Worm (Caenorhabditis elegans) whole organism, L2 larva: ENCODE results near the gene hot-1.
A peak's percentile ranks its signal among the peaks of the same experiment; 100 is the strongest.

Experiments
- C34F6.9 ChIP-seq: fragments of 150-350 bp; optimal IDR thresholded peaks from 2 replicates; lab custom pipeline; 2014; ENCODE audit warnings: missing biosample characterization, missing genetic modification characterization
- F13H6.1 ChIP-seq: sonication (generic microtip); optimal IDR thresholded peaks from 2 replicates; lab custom pipeline; 2016; ENCODE audit warnings: missing genetic modification characterization, missing compliant biosample characterization
- R02D3.7 ChIP-seq: fragments of 150-350 bp; optimal IDR thresholded peaks from 2 replicates; lab custom pipeline; 2014; ENCODE audit warnings: missing biosample characterization, missing genetic modification characterization
- Y55F3AM.14 ChIP-seq: fragments of 200-800 bp; sonication (Bioruptor generic); optimal IDR thresholded peaks from 2 replicates; lab custom pipeline; 2018; ENCODE audit warnings: mild to moderate bottlenecking, missing genetic modification characterization, missing compliant biosample characterization
- ZK546.5 ChIP-seq: sonication (generic microtip); optimal IDR thresholded peaks from 2 replicates; lab custom pipeline; 2017; ENCODE audit warnings: missing biosample characterization, missing genetic modification characterization
- alr-1 ChIP-seq: fragments of 150-350 bp; optimal IDR thresholded peaks from 2 replicates; lab custom pipeline; 2014; ENCODE audit warnings: missing biosample characterization, missing genetic modification characterization
- aly-2 ChIP-seq: fragments of 150-350 bp; optimal IDR thresholded peaks from 2 replicates; lab custom pipeline; 2014; ENCODE audit warnings: missing biosample characterization, missing genetic modification characterization
- ama-1 ChIP-seq: fragments of 150-350 bp; optimal IDR thresholded peaks from 2 replicates; lab custom pipeline; 2018; ENCODE audit warnings: inconsistent platforms
- blmp-1 ChIP-seq: sonication (generic microtip); optimal IDR thresholded peaks from 2 replicates; lab custom pipeline; 2017; ENCODE audit warnings: missing genetic modification characterization, mild to moderate bottlenecking, missing compliant biosample characterization, antibody characterized with exemption, moderate library complexity; ENCODE audit not compliant: insufficient read depth
- ceh-16 ChIP-seq: fragments of 150-350 bp; optimal IDR thresholded peaks from 2 replicates; lab custom pipeline; 2014; ENCODE audit warnings: missing biosample characterization, missing genetic modification characterization
- dmd-4 ChIP-seq: sonication (generic microtip); optimal IDR thresholded peaks from 2 replicates; lab custom pipeline; 2017; ENCODE audit warnings: missing biosample characterization, missing genetic modification characterization
- egl-27 ChIP-seq: sonication (generic microtip); optimal IDR thresholded peaks from 3 replicates; lab custom pipeline; 2017; ENCODE audit warnings: missing biosample characterization, missing genetic modification reagents, missing genetic modification characterization
- elt-1 ChIP-seq: fragments of 150-350 bp; optimal IDR thresholded peaks from 2 replicates; lab custom pipeline; 2014; ENCODE audit warnings: missing biosample characterization, missing genetic modification characterization
- elt-3 ChIP-seq: sonication (generic microtip); optimal IDR thresholded peaks from 2 replicates; lab custom pipeline; 2017; ENCODE audit warnings: missing biosample characterization, missing genetic modification characterization
- fos-1 ChIP-seq: fragments of 150-350 bp; optimal IDR thresholded peaks from 2 replicates; lab custom pipeline; 2014; ENCODE audit warnings: missing biosample characterization, missing genetic modification characterization
- gmeb-1 ChIP-seq: fragments of 150-350 bp; optimal IDR thresholded peaks from 2 replicates; lab custom pipeline; 2014; ENCODE audit warnings: missing biosample characterization, missing genetic modification characterization
- lin-11 ChIP-seq: fragments of 150-350 bp; sonication (generic microtip); optimal IDR thresholded peaks from 2 replicates; lab custom pipeline; 2014; ENCODE audit warnings: missing biosample characterization, missing genetic modification characterization, inconsistent platforms, mixed read lengths
- lin-13 ChIP-seq: fragments of 150-350 bp; optimal IDR thresholded peaks from 2 replicates; lab custom pipeline; 2014; ENCODE audit warnings: missing biosample characterization, missing genetic modification reagents, missing genetic modification characterization
- lsy-2 ChIP-seq, 2 experiments: fragments of 150-350 bp in 1 of 2; sonication (generic microtip) in 1 of 2; optimal IDR thresholded peaks; 2 replicates each; lab custom pipeline; 2014 to 2017; ENCODE audit warnings: missing biosample characterization in 2 of 2, missing genetic modification characterization in 2 of 2
- mab-5 ChIP-seq: fragments of 150-350 bp; optimal IDR thresholded peaks from 2 replicates; lab custom pipeline; 2014; ENCODE audit warnings: missing biosample characterization, missing genetic modification characterization
- mdl-1 ChIP-seq, 2 experiments: fragments of 150-350 bp in 1 of 2; sonication (generic microtip) in 1 of 2; optimal IDR thresholded peaks; 2 replicates each; lab custom pipeline; 2017; ENCODE audit warnings: missing biosample characterization in 2 of 2, missing genetic modification characterization in 2 of 2
- nhr-10 ChIP-seq: sonication (generic microtip); optimal IDR thresholded peaks from 2 replicates; lab custom pipeline; 2017; ENCODE audit warnings: missing biosample characterization, missing genetic modification characterization
- nhr-11 ChIP-seq: fragments of 150-350 bp; optimal IDR thresholded peaks from 2 replicates; lab custom pipeline; 2014; ENCODE audit warnings: missing biosample characterization, missing genetic modification characterization
- nhr-129 ChIP-seq: fragments of 150-350 bp; optimal IDR thresholded peaks from 2 replicates; lab custom pipeline; 2014; ENCODE audit warnings: missing biosample characterization, missing genetic modification characterization
- nhr-21 ChIP-seq: fragments of 150-350 bp; optimal IDR thresholded peaks from 2 replicates; lab custom pipeline; 2014; ENCODE audit warnings: missing biosample characterization, missing genetic modification characterization
- nhr-23 ChIP-seq: fragments of 150-350 bp; optimal IDR thresholded peaks from 2 replicates; lab custom pipeline; 2014; ENCODE audit warnings: missing biosample characterization, missing genetic modification reagents, missing genetic modification characterization
- nhr-237 ChIP-seq: fragments of 150-350 bp; optimal IDR thresholded peaks from 2 replicates; lab custom pipeline; 2014; ENCODE audit warnings: missing biosample characterization, missing genetic modification characterization
- nhr-25 ChIP-seq: fragments of 150-350 bp; sonication (generic microtip); optimal IDR thresholded peaks from 3 replicates; lab custom pipeline; 2014; ENCODE audit warnings: missing biosample characterization, missing genetic modification characterization
- nhr-77 ChIP-seq: fragments of 150-350 bp; optimal IDR thresholded peaks from 2 replicates; lab custom pipeline; 2014; ENCODE audit warnings: missing biosample characterization, missing genetic modification characterization
- peb-1 ChIP-seq: fragments of 150-350 bp; optimal IDR thresholded peaks from 2 replicates; lab custom pipeline; 2014; ENCODE audit warnings: missing biosample characterization, missing genetic modification characterization
- sem-4 ChIP-seq: fragments of 150-350 bp; optimal IDR thresholded peaks from 2 replicates; lab custom pipeline; 2014; ENCODE audit warnings: missing biosample characterization, missing genetic modification reagents, missing genetic modification characterization
- skn-1 ChIP-seq: sonication (generic microtip); optimal IDR thresholded peaks from 2 replicates; lab custom pipeline; 2017; ENCODE audit warnings: missing biosample characterization, missing genetic modification characterization
- sma-3 ChIP-seq: sonication (generic microtip); optimal IDR thresholded peaks from 2 replicates; lab custom pipeline; 2016; ENCODE audit warnings: missing genetic modification reagents, missing genetic modification characterization, missing compliant biosample characterization
- sma-9 ChIP-seq, 2 experiments: fragments of 150-350 bp in 1 of 2; sonication (generic microtip) in 1 of 2; optimal IDR thresholded peaks; 2 replicates each; lab custom pipeline; 2014 to 2016; ENCODE audit warnings: missing genetic modification characterization in 2 of 2, mild to moderate bottlenecking in 1 of 2, missing biosample characterization in 1 of 2, missing compliant biosample characterization in 1 of 2, missing genetic modification reagents in 1 of 2, moderate library complexity in 1 of 2
- snpc-4 ChIP-seq: fragments of 150-350 bp; optimal IDR thresholded peaks from 2 replicates; lab custom pipeline; 2014; ENCODE audit warnings: missing biosample characterization, missing genetic modification characterization
- unc-55 ChIP-seq: fragments of 150-350 bp; sonication (generic microtip); optimal IDR thresholded peaks from 3 replicates; lab custom pipeline; 2014; ENCODE audit warnings: missing biosample characterization, missing genetic modification reagents, missing genetic modification characterization
- unc-62 ChIP-seq: fragments of 150-350 bp; optimal IDR thresholded peaks from 2 replicates; lab custom pipeline; 2014; ENCODE audit warnings: missing biosample characterization, missing genetic modification reagents, missing genetic modification characterization
- zag-1 ChIP-seq: fragments of 150-350 bp; optimal IDR thresholded peaks from 2 replicates; lab custom pipeline; 2014; ENCODE audit warnings: missing biosample characterization, missing genetic modification characterization
- ztf-4 ChIP-seq: fragments of 150-350 bp; optimal IDR thresholded peaks from 2 replicates; lab custom pipeline; 2014; ENCODE audit warnings: missing biosample characterization, missing genetic modification characterization

Gene hot-1

ce11 chrV:14650631-14651030 is 29.7 kb downstream of the hot-1 start:
- no peak for TF ChIP-seq elt-3 (tag; lab: Kevin White, UChicago)

DNA sequence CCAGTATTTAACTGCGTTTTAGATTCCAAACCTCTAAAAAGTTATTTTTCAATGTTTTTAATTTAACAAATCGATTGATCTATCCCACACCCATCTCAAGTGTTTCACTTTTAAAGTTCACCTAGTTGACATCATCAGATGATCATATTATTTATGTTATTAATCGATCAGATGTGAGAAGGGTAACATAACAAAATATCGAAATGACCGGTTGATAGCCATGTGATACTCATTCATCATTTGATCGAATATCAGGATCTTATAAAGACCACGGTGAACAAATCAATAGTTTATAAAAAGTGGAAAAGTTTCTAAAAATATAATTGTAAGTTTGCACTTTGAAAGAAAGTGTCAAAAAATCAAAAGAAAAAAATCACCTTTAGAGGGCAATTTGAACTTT is 34.8 kb downstream of the hot-1 start:
- TF ChIP-seq egl-27 (tag; lab: Kevin White, UChicago) (no peak), Y55F3AM.14 (GFP tag; lab: Kevin White, UChicago) (no peak), sma-3 (GFP tag; lab: Kevin White, UChicago) (no peak), elt-3 (tag; lab: Kevin White, UChicago) (no peak), lsy-2 (tag; optimal IDR thresholded peaks at IDR 0.05; lab: Kevin White, UChicago) (no peak), nhr-25 (tag; lab: Kevin White, UChicago) (peak; percentile 47), unc-62 (GFP tag; lab: Kevin White, UChicago) (no peak), blmp-1 (tag; lab: Kevin White, UChicago) (peak; percentile 29), ZK546.5 (tag; lab: Kevin White, UChicago) (no peak), mdl-1 (tag; optimal IDR thresholded peaks at IDR 0.05; lab: Kevin White, UChicago) (no peak), snpc-4 (tag; lab: Kevin White, UChicago) (no peak), unc-55 (GFP tag; lab: Kevin White, UChicago) (no peak)

ce11 chrV:14656970-14657369 is 36.0 kb downstream of the hot-1 start:
- TF ChIP-seq ZK546.5 (tag; lab: Kevin White, UChicago) (no peak), snpc-4 (tag; lab: Kevin White, UChicago) (no peak), lin-13 (GFP tag; lab: Kevin White, UChicago) (no peak), F13H6.1 (no peak), nhr-25 (tag; lab: Kevin White, UChicago) (peak; percentile 11), nhr-23 (tag; lab: Kevin White, UChicago) (no peak), lsy-2 (tag; optimal IDR thresholded peaks at IDR 0.05; lab: Kevin White, UChicago) (no peak), skn-1 (no peak), C34F6.9 (tag; lab: Kevin White, UChicago) (no peak), mab-5 (tag; lab: Kevin White, UChicago) (no peak), Y55F3AM.14 (GFP tag; lab: Kevin White, UChicago) (no peak), sma-9 (GFP tag; optimal IDR thresholded peaks at IDR 0.05; lab: Kevin White, UChicago) (peak; percentile 20), sma-9 (tag; optimal IDR thresholded peaks at IDR 0.05; lab: Kevin White, UChicago) (no peak), gmeb-1 (tag; lab: Kevin White, UChicago) (peak; percentile 35)

DNA sequence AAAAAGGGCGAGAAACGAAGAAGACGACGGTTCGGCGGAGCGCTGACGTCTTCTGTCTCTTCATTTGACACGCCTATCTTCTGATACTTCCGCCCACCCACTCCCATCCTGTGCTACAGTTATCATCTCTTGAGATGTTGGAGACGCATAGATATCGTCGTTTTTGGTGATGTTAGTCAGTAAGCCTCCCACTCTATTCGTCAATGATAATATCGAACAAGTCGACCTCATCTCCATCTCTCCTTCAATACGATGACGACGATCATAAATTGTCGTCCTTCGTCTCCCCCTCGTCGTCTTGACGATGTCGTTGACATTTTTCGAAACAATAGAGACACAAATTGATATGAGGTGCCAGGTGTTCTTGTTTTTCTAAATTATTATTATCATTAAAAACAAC is 37.2 kb downstream of the hot-1 start, which contains the start of gene slc-25A29:
slc-25A29 (minus strand) TSS at position 45 of the 400 bp plus-strand sequence.
- TF ChIP-seq nhr-11 (tag; lab: Kevin White, UChicago): no peak
- TF ChIP-seq zag-1 (tag; lab: Kevin White, UChicago): no peak
- TF ChIP-seq elt-1: no peak
- TF ChIP-seq unc-55 (GFP tag; lab: Kevin White, UChicago): no peak
- TF ChIP-seq ama-1 (lab: Kevin White, UChicago): no peak
- TF ChIP-seq nhr-77 (tag; lab: Kevin White, UChicago): no peak
- peak; percentile 32 for TF ChIP-seq sma-9 (GFP tag; optimal IDR thresholded peaks at IDR 0.05; lab: Kevin White, UChicago)
- TF ChIP-seq sma-9 (tag; optimal IDR thresholded peaks at IDR 0.05; lab: Kevin White, UChicago): no peak
- peak; percentile 8 for TF ChIP-seq nhr-21 (tag; lab: Kevin White, UChicago)
- TF ChIP-seq alr-1 (tag; lab: Kevin White, UChicago): no peak
- TF ChIP-seq unc-62 (GFP tag; lab: Kevin White, UChicago): no peak
- TF ChIP-seq gmeb-1 (tag; lab: Kevin White, UChicago): no peak
- no peak for TF ChIP-seq nhr-10 (tag; lab: Kevin White, UChicago)
- TF ChIP-seq R02D3.7: no peak
- TF ChIP-seq peb-1 (tag; lab: Kevin White, UChicago): no peak
- peak; percentile 4 for TF ChIP-seq fos-1
- TF ChIP-seq skn-1: no peak
- TF ChIP-seq sem-4 (tag; lab: Kevin White, UChicago): no peak

DNA sequence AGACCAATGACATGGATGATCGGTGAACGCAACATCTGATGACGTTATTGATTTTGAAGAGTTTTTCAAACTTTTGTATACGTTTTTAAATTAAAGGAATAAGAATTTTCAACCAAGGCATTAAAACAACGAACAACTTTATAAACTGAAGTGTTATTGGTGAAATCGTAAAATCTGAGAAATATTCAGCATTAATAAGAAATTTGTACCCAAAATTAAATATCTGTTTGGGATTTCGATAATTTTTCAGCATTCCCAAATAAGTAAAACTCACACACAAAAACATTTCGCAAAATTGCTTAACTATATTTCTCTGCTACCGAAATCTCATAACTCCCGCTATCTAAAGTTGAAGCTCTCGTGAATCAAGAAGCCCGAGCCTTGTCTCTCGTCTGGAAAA is 38.7 kb downstream of the hot-1 start:
- no peak for TF ChIP-seq Y55F3AM.14 (GFP tag; lab: Kevin White, UChicago)
- TF ChIP-seq ZK546.5 (tag; lab: Kevin White, UChicago): no peak
- no peak for TF ChIP-seq dmd-4 (tag; lab: Kevin White, UChicago)
- TF ChIP-seq elt-3 (tag; lab: Kevin White, UChicago): no peak
- TF ChIP-seq nhr-237 (tag; lab: Kevin White, UChicago): no peak
- TF ChIP-seq peb-1 (tag; lab: Kevin White, UChicago): no peak
- TF ChIP-seq sma-9 (GFP tag; optimal IDR thresholded peaks at IDR 0.05; lab: Kevin White, UChicago): no peak
- TF ChIP-seq sma-9 (tag; optimal IDR thresholded peaks at IDR 0.05; lab: Kevin White, UChicago): no peak
- TF ChIP-seq nhr-23 (tag; lab: Kevin White, UChicago): no peak
- no peak for TF ChIP-seq blmp-1 (tag; lab: Kevin White, UChicago)
- no peak for TF ChIP-seq ztf-4 (tag; lab: Kevin White, UChicago)
- no peak for TF ChIP-seq aly-2 (tag; lab: Kevin White, UChicago)
- TF ChIP-seq ceh-16 (tag; lab: Kevin White, UChicago): no peak
- TF ChIP-seq nhr-129 (tag; lab: Kevin White, UChicago): no peak
- no peak for TF ChIP-seq egl-27 (tag; lab: Kevin White, UChicago)
- no peak for TF ChIP-seq fos-1
- no peak for TF ChIP-seq sem-4 (tag; lab: Kevin White, UChicago)
- no peak for TF ChIP-seq lin-11 (tag; lab: Kevin White, UChicago)
